Worm (Caenorhabditis elegans) whole organism, young adult: ENCODE data around the gene F41H10.1.

Experiments used
- F49E8.2 ChIP-seq: sonication (generic microtip); optimal IDR thresholded peaks from 3 replicates; lab custom pipeline; 2017; ENCODE audit warnings: missing genetic modification characterization, mild to moderate bottlenecking, missing compliant biosample characterization, antibody characterized with exemption, moderate library complexity; ENCODE audit not compliant: insufficient read depth
- K11D2.4 ChIP-seq: fragments of 200-800 bp; sonication (Bioruptor generic); IDR thresholded peaks from 2 replicates; pipeline ENCODE4 v1.3.6; 2022; ENCODE audit warnings: missing genetic modification reagents, missing genetic modification characterization, missing compliant biosample characterization
- cebp-1 ChIP-seq, 2 experiments: fragments of 200-800 bp in 1 of 2; sonication (Bioruptor generic) in 1 of 2; sonication (generic microtip) in 1 of 2; IDR thresholded peaks in 1 of 2; optimal IDR thresholded peaks in 1 of 2; 2 replicates each; pipeline versions ENCODE4 v1.3.6 to Lab custom; 2017 to 2022; ENCODE audit warnings: missing compliant biosample characterization in 2 of 2, missing genetic modification characterization in 2 of 2, mild to moderate bottlenecking in 1 of 2, missing genetic modification reagents in 1 of 2, moderate library complexity in 1 of 2
- egl-44 ChIP-seq: fragments of 200-800 bp; sonication (Bioruptor generic); IDR thresholded peaks from 2 replicates; pipeline ENCODE4 v1.3.6; 2022; ENCODE audit warnings: missing genetic modification reagents, missing genetic modification characterization, missing compliant biosample characterization
- fkh-3 ChIP-seq: sonication (generic microtip); optimal IDR thresholded peaks from 2 replicates; lab custom pipeline; 2016; ENCODE audit warnings: mild to moderate bottlenecking, missing genetic modification characterization, missing compliant biosample characterization
- gei-17 ChIP-seq: fragments of 200-800 bp; sonication (Bioruptor generic); optimal IDR thresholded peaks from 2 replicates; lab custom pipeline; 2018; ENCODE audit warnings: mild to moderate bottlenecking, missing genetic modification characterization, missing compliant biosample characterization
- madf-6 ChIP-seq: fragments of 200-800 bp; sonication (Bioruptor generic); IDR thresholded peaks from 2 replicates; pipeline ENCODE4 v1.3.6; 2022; ENCODE audit warnings: missing genetic modification reagents, missing genetic modification characterization, missing compliant biosample characterization
- unc-62 ChIP-seq: fragments of 150-350 bp; optimal IDR thresholded peaks from 2 replicates; lab custom pipeline; 2014; ENCODE audit warnings: missing biosample characterization, missing genetic modification reagents, missing genetic modification characterization
- xnd-1 ChIP-seq: sonication (generic microtip); optimal IDR thresholded peaks from 2 replicates; lab custom pipeline; 2016; ENCODE audit warnings: missing genotype, missing genetic modification reagents, missing genetic modification characterization, missing compliant biosample characterization

- no peak for TF ChIP-seq unc-62
- no peak for TF ChIP-seq cebp-1 (GFP tag; IDR thresholded peaks at IDR 0.05; lab: Robert Waterston, UW)
- TF ChIP-seq cebp-1 (tag; optimal IDR thresholded peaks at IDR 0.05; lab: Kevin White, UChicago) = no peak
- no peak for TF ChIP-seq xnd-1
- no peak for TF ChIP-seq K11D2.4 (GFP tag; lab: Robert Waterston, UW)
- TF ChIP-seq gei-17 (GFP tag; lab: Kevin White, UChicago) = no peak
- TF ChIP-seq F49E8.2 (tag; lab: Kevin White, UChicago) = no peak
- TF ChIP-seq egl-44 = no peak
- TF ChIP-seq madf-6 = no peak
- no peak for TF ChIP-seq fkh-3 (tag; lab: Kevin White, UChicago)
Measured at ce11 chrIV:5354564-5354963, 28.1 kb upstream of the F41H10.1 start.
